Worm (Caenorhabditis elegans) whole organism, young adult: ENCODE results near the gene haf-2.
"Not testable (repeated sequence)": the region's sequence is repeated elsewhere in the genome, so short reads cannot be mapped to it uniquely, and the experiment has no call there.

Experiments used
- ZK185.1 ChIP-seq: sonication (generic microtip); optimal IDR thresholded peaks from 2 replicates; lab custom pipeline; 2016; ENCODE audit warnings: mild to moderate bottlenecking, missing genetic modification characterization, missing compliant biosample characterization; ENCODE audit not compliant: poor library complexity, severe bottlenecking
- ama-1 ChIP-seq, 3 experiments: fragments of 150-350 bp in 1 of 3; sonication (generic microtip) in 2 of 3; optimal IDR thresholded peaks; 2 replicates each; lab custom pipeline; 2014 to 2018; ENCODE audit warnings: missing biosample characterization in 2 of 3, missing genetic modification characterization in 2 of 3, missing genetic modification reagents in 2 of 3
- snpc-4 ChIP-seq, 5 experiments: fragments of 150-350 bp in 1 of 5; sonication (generic microtip) in 4 of 5; optimal IDR thresholded peaks; 2 replicates each; lab custom pipeline; 2014 to 2018; ENCODE audit warnings: missing genetic modification characterization in 5 of 5, missing biosample characterization in 3 of 5, antibody characterized with exemption in 2 of 5, mild to moderate bottlenecking in 2 of 5, missing compliant biosample characterization in 2 of 5, missing genotype in 2 of 5, moderate library complexity in 2 of 5, missing genetic modification reagents in 1 of 5

DNA sequence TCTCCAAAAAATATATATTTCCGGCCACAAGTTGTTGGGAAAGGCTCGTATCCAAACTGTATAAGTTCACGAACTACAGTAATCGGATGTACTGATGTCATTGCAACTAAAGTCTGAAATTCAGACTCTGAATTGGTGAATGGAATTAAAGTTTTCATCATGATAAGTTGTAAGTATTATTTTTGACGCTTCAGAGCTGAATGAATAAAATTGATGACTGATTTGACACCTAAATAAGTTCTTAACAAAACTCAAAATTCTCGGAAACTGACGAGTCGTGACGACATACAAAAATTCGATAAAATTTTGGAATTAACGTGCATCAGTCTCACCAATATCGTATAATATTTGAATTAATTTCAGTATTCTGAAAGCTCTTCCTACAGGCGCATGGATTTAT, 14.0 kb upstream of the haf-2 start, which contains the start of gene F43E2.11:
- TF ChIP-seq ama-1 (optimal IDR thresholded peaks at IDR 0.05; lab: Kevin White, UChicago); ama-1 (GFP tag; optimal IDR thresholded peaks at IDR 0.05; lab: Kevin White, UChicago); snpc-4 (GFP tag; optimal IDR thresholded peaks at IDR 0.05; lab: Kevin White, UChicago); snpc-4 (tag; optimal IDR thresholded peaks at IDR 0.05; lab: Kevin White, UChicago); ZK185.1 (tag; lab: Kevin White, UChicago): not testable (repeated sequence)
